Worm (Caenorhabditis elegans) whole organism, L4 larva: Measurements from ENCODE around the gene F39F10.5.
A peak's percentile ranks its signal among the peaks of the same experiment; 100 is the strongest.

ENCODE experiments used
- F10B5.3 ChIP-seq: sonication (generic microtip); optimal IDR thresholded peaks from 2 replicates; lab custom pipeline; 2016; ENCODE audit warnings: mild to moderate bottlenecking, missing genetic modification characterization, missing compliant biosample characterization
- F26F4.8 ChIP-seq: fragments of 200-800 bp; sonication (Bioruptor generic); conservative IDR thresholded peaks from 2 replicates; pipeline ENCODE4 v1.3.6; 2022; ENCODE audit warnings: missing genetic modification characterization, missing compliant biosample characterization
- F37D6.2 ChIP-seq: sonication (generic microtip); optimal IDR thresholded peaks from 2 replicates; lab custom pipeline; 2016; ENCODE audit warnings: mild to moderate bottlenecking, missing genetic modification characterization, missing compliant biosample characterization
- F49E8.2 ChIP-seq: sonication (generic microtip); optimal IDR thresholded peaks from 2 replicates; lab custom pipeline; 2016; ENCODE audit warnings: missing compliant biosample characterization, mild to moderate bottlenecking, missing genetic modification characterization, borderline replicate concordance
- R02D3.7 ChIP-seq: fragments of 150-350 bp; sonication (generic microtip); optimal IDR thresholded peaks from 3 replicates; lab custom pipeline; 2014; ENCODE audit warnings: missing biosample characterization, missing genetic modification characterization
- T20F7.1 ChIP-seq: fragments of 200-800 bp; sonication (Bioruptor generic); optimal IDR thresholded peaks from 2 replicates; lab custom pipeline; 2018; ENCODE audit warnings: mild to moderate bottlenecking, missing genetic modification characterization, missing compliant biosample characterization
- T26A8.4 ChIP-seq: fragments of 200-800 bp; sonication (Bioruptor generic); IDR thresholded peaks from 2 replicates; pipeline ENCODE4 v1.3.6; 2022; ENCODE audit warnings: missing genetic modification characterization, missing compliant biosample characterization
- Y5F2A.4 ChIP-seq: fragments of 200-800 bp; sonication (Bioruptor generic); optimal IDR thresholded peaks from 2 replicates; lab custom pipeline; 2018; ENCODE audit warnings: mild to moderate bottlenecking, missing genetic modification characterization, missing compliant biosample characterization
- aha-1 ChIP-seq: fragments of 150-350 bp; peaks from one replicate; lab custom pipeline; 2014; ENCODE audit warnings: missing biosample characterization, missing genetic modification characterization
- ceh-32 ChIP-seq: sonication (generic microtip); optimal IDR thresholded peaks from 2 replicates; lab custom pipeline; 2016; ENCODE audit warnings: mild to moderate bottlenecking, missing genetic modification characterization, missing compliant biosample characterization; ENCODE audit not compliant: poor library complexity
- daf-16 ChIP-seq, 3 experiments: sonication (generic microtip); optimal IDR thresholded peaks; 2 replicates each; lab custom pipeline; 2016 to 2017; ENCODE audit warnings: missing genetic modification characterization in 3 of 3, missing genetic modification reagents in 3 of 3, mild to moderate bottlenecking in 2 of 3, missing compliant biosample characterization in 2 of 3, missing biosample characterization in 1 of 3, moderate library complexity in 1 of 3
- daf-19 ChIP-seq: fragments of 200-800 bp; sonication (Bioruptor generic); conservative IDR thresholded peaks from 2 replicates; pipeline ENCODE4 v1.3.6; 2022; ENCODE audit warnings: missing genetic modification characterization, missing compliant biosample characterization
- dmd-6 ChIP-seq: fragments of 200-800 bp; sonication (Bioruptor generic); IDR thresholded peaks from 2 replicates; pipeline ENCODE4 v1.3.6; 2022; ENCODE audit warnings: missing genetic modification reagents, missing genetic modification characterization, missing compliant biosample characterization
- dve-1 ChIP-seq: sonication (generic microtip); optimal IDR thresholded peaks from 2 replicates; lab custom pipeline; 2017; ENCODE audit warnings: antibody characterized with exemption, mild to moderate bottlenecking, missing genetic modification characterization, missing compliant biosample characterization; ENCODE audit not compliant: insufficient read depth
- egl-27 ChIP-seq: sonication (generic microtip); optimal IDR thresholded peaks from 3 replicates; lab custom pipeline; 2017; ENCODE audit warnings: missing biosample characterization, missing genetic modification reagents, missing genetic modification characterization
- gei-8 ChIP-seq: fragments of 200-800 bp; sonication (Bioruptor generic); optimal IDR thresholded peaks from 2 replicates; lab custom pipeline; 2018; ENCODE audit warnings: mild to moderate bottlenecking, missing genetic modification characterization, missing compliant biosample characterization
- hif-1 ChIP-seq, 2 experiments: sonication (generic microtip); optimal IDR thresholded peaks; 2 replicates each; lab custom pipeline; 2016 to 2017; ENCODE audit warnings: missing compliant biosample characterization in 2 of 2, missing genetic modification characterization in 2 of 2, missing genetic modification reagents in 2 of 2, missing genotype in 2 of 2, mild to moderate bottlenecking in 1 of 2
- hlh-11 ChIP-seq: fragments of 200-800 bp; sonication (Bioruptor generic); optimal IDR thresholded peaks from 2 replicates; lab custom pipeline; 2018; ENCODE audit warnings: mild to moderate bottlenecking, missing genetic modification characterization, missing compliant biosample characterization
- hmg-1.1 ChIP-seq: fragments of 200-800 bp; sonication (Bioruptor generic); IDR thresholded peaks from 2 replicates; pipeline ENCODE4 v1.3.6; 2022; ENCODE audit warnings: missing genetic modification reagents, missing genetic modification characterization, missing compliant biosample characterization
- jun-1 ChIP-seq: fragments of 150-350 bp; optimal IDR thresholded peaks from 2 replicates; lab custom pipeline; 2014; ENCODE audit warnings: missing biosample characterization, missing genetic modification reagents, missing genetic modification characterization
- lin-1 ChIP-seq: fragments of 200-800 bp; sonication (Bioruptor generic); IDR thresholded peaks from 2 replicates; pipeline ENCODE4 v1.3.6; 2022; ENCODE audit warnings: missing genetic modification reagents, missing genetic modification characterization, missing compliant biosample characterization
- lin-13 ChIP-seq: fragments of 150-350 bp; optimal IDR thresholded peaks from 2 replicates; lab custom pipeline; 2014; ENCODE audit warnings: missing biosample characterization, missing genetic modification reagents, missing genetic modification characterization
- lin-29 ChIP-seq: fragments of 200-800 bp; sonication (Bioruptor generic); IDR thresholded peaks from 2 replicates; pipeline ENCODE4 v1.3.6; 2022; ENCODE audit warnings: missing genetic modification reagents, missing genetic modification characterization, missing compliant biosample characterization
- lin-39 ChIP-seq: fragments of 150-350 bp; optimal IDR thresholded peaks from 2 replicates; lab custom pipeline; 2014; ENCODE audit warnings: missing biosample characterization, missing genetic modification reagents, missing genetic modification characterization
- lir-3 ChIP-seq: sonication (generic microtip); optimal IDR thresholded peaks from 2 replicates; lab custom pipeline; 2016; ENCODE audit warnings: mild to moderate bottlenecking, missing genetic modification characterization, missing compliant biosample characterization
- lsy-2 ChIP-seq, 2 experiments: fragments of 150-350 bp in 1 of 2; sonication (generic microtip) in 1 of 2; optimal IDR thresholded peaks; 2 replicates each; lab custom pipeline; 2014 to 2017; ENCODE audit warnings: missing biosample characterization in 2 of 2, missing genetic modification characterization in 2 of 2
- mdl-1 ChIP-seq, 2 experiments: fragments of 150-350 bp in 1 of 2; sonication (generic microtip) in 1 of 2; optimal IDR thresholded peaks; 2 replicates each; lab custom pipeline; 2014 to 2017; ENCODE audit warnings: missing biosample characterization in 2 of 2, missing genetic modification characterization in 2 of 2
- mxl-2 ChIP-seq: fragments of 200-800 bp; sonication (Bioruptor generic); conservative IDR thresholded peaks from 2 replicates; pipeline ENCODE4 v1.3.6; 2022; ENCODE audit warnings: missing genetic modification reagents, missing genetic modification characterization, missing compliant biosample characterization
- mxl-3 ChIP-seq: fragments of 200-800 bp; sonication (Bioruptor generic); optimal IDR thresholded peaks from 2 replicates; lab custom pipeline; 2018; ENCODE audit warnings: mild to moderate bottlenecking, missing genetic modification characterization, missing compliant biosample characterization
- nhr-102 ChIP-seq: sonication (generic microtip); optimal IDR thresholded peaks from 2 replicates; lab custom pipeline; 2016; ENCODE audit warnings: mild to moderate bottlenecking, missing genetic modification characterization, moderate library complexity, missing compliant biosample characterization
- nhr-28 ChIP-seq: fragments of 150-350 bp; optimal IDR thresholded peaks from 2 replicates; lab custom pipeline; 2014; ENCODE audit warnings: missing biosample characterization, missing genetic modification characterization
- nhr-42 ChIP-seq: fragments of 200-800 bp; sonication (Bioruptor generic); IDR thresholded peaks from 2 replicates; pipeline ENCODE4 v1.3.6; 2022; ENCODE audit warnings: missing genetic modification characterization, missing compliant biosample characterization
- nhr-48 ChIP-seq: sonication (generic microtip); optimal IDR thresholded peaks from 2 replicates; lab custom pipeline; 2016; ENCODE audit warnings: mild to moderate bottlenecking, missing genetic modification characterization, missing compliant biosample characterization
- nhr-76 ChIP-seq: fragments of 150-350 bp; optimal IDR thresholded peaks from 2 replicates; lab custom pipeline; 2014; ENCODE audit warnings: missing biosample characterization, missing genetic modification characterization
- nhr-77 ChIP-seq: fragments of 150-350 bp; optimal IDR thresholded peaks from 2 replicates; lab custom pipeline; 2014; ENCODE audit warnings: missing biosample characterization, missing genetic modification characterization
- php-3 ChIP-seq: fragments of 200-800 bp; sonication (Bioruptor generic); IDR thresholded peaks from 2 replicates; pipeline ENCODE4 v1.3.6; 2022; ENCODE audit warnings: missing genetic modification reagents, missing genetic modification characterization, missing compliant biosample characterization
- rbr-2 ChIP-seq: sonication (generic microtip); optimal IDR thresholded peaks from 2 replicates; lab custom pipeline; 2016; ENCODE audit warnings: missing genotype, missing genetic modification characterization, missing compliant biosample characterization
- saeg-2 ChIP-seq: fragments of 200-800 bp; sonication (Bioruptor generic); IDR thresholded peaks from 2 replicates; pipeline ENCODE4 v1.3.6; 2022; ENCODE audit warnings: missing genetic modification reagents, missing genetic modification characterization, missing compliant biosample characterization
- sdz-12 ChIP-seq: fragments of 200-800 bp; sonication (Bioruptor generic); optimal IDR thresholded peaks from 2 replicates; lab custom pipeline; 2018; ENCODE audit warnings: mild to moderate bottlenecking, missing genetic modification characterization, missing compliant biosample characterization
- set-16 ChIP-seq: fragments of 200-800 bp; sonication (Bioruptor generic); IDR thresholded peaks from 2 replicates; pipeline ENCODE4 v1.3.6; 2022; ENCODE audit warnings: missing genetic modification reagents, missing genetic modification characterization, missing compliant biosample characterization
- skn-1 ChIP-seq: fragments of 150-350 bp; optimal IDR thresholded peaks from 2 replicates; lab custom pipeline; 2014; ENCODE audit warnings: missing biosample characterization, missing genetic modification characterization
- spr-3 ChIP-seq: fragments of 200-800 bp; sonication (Bioruptor generic); optimal IDR thresholded peaks from 2 replicates; lab custom pipeline; 2018; ENCODE audit warnings: mild to moderate bottlenecking, missing genetic modification characterization, missing compliant biosample characterization
- tag-97 ChIP-seq: fragments of 200-800 bp; sonication (Bioruptor generic); IDR thresholded peaks from 2 replicates; pipeline ENCODE4 v1.3.6; 2022; ENCODE audit warnings: missing genetic modification characterization, missing compliant biosample characterization
- tra-1 ChIP-seq: fragments of 200-800 bp; sonication (Bioruptor generic); IDR thresholded peaks from 2 replicates; pipeline ENCODE4 v1.3.6; 2022; ENCODE audit warnings: missing genetic modification reagents, missing genetic modification characterization, missing compliant biosample characterization
- vab-7 ChIP-seq: fragments of 200-800 bp; sonication (Bioruptor generic); IDR thresholded peaks from 2 replicates; pipeline ENCODE4 v1.3.6; 2022; ENCODE audit warnings: missing genetic modification reagents, missing genetic modification characterization, missing compliant biosample characterization
- zag-1 ChIP-seq: fragments of 150-350 bp; optimal IDR thresholded peaks from 2 replicates; lab custom pipeline; 2014; ENCODE audit warnings: missing biosample characterization, missing genetic modification characterization
- zfp-2 ChIP-seq: sonication (generic microtip); optimal IDR thresholded peaks from 2 replicates; lab custom pipeline; 2016; ENCODE audit warnings: mild to moderate bottlenecking, missing genetic modification characterization, missing compliant biosample characterization
- zfp-3 ChIP-seq: fragments of 200-800 bp; sonication (Bioruptor generic); conservative IDR thresholded peaks from 2 replicates; pipeline ENCODE4 v1.3.6; 2022; ENCODE audit warnings: missing genetic modification reagents, missing genetic modification characterization, missing compliant biosample characterization
- zip-11 ChIP-seq: fragments of 200-800 bp; sonication (Bioruptor generic); IDR thresholded peaks from 2 replicates; pipeline ENCODE4 v1.3.6; 2022; ENCODE audit warnings: missing genetic modification characterization, missing compliant biosample characterization
- zip-2 ChIP-seq: fragments of 150-350 bp; optimal IDR thresholded peaks from 2 replicates; lab custom pipeline; 2014; ENCODE audit warnings: missing biosample characterization, missing genetic modification characterization
- ztf-11 ChIP-seq: fragments of 150-350 bp; optimal IDR thresholded peaks from 2 replicates; lab custom pipeline; 2014; ENCODE audit warnings: missing biosample characterization, missing genetic modification characterization

Gene F39F10.5

DNA sequence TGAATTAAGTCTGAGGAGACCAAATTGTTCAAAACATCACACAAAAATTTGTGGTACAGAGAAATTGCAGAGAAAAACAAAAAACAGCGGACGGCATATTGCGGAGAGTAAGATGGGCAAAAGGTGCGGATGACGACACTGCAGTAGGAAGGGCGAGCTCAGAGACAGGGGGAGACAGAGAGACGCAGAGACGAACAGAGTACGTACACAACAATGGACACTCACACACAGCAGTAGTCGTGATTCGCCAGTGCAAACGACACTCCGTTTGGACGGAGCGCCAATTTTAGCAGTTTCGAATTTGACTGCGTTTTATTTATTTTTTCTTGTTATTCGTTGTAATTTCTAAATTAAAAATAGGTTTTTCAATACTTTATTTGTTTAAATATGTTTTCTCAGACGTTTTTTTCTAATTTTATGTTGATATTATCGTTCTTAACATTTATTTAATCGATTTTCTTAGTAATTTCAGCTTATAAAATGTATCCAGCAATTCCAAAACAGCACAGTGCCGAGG, 41.1 kb downstream of the F39F10.5 start, which contains the start of gene T20F7.1 (continued):
- no peak for TF ChIP-seq mxl-2 (GFP tag; lab: Robert Waterston, UW)
- TF ChIP-seq php-3 (GFP tag; lab: Robert Waterston, UW) = no peak
- TF ChIP-seq aha-1 = peak; percentile 82
- TF ChIP-seq lin-1 (GFP tag; lab: Robert Waterston, UW) = peak; percentile 38; the same call in 1 of the 2 replicates
- TF ChIP-seq nhr-102 (tag; lab: Kevin White, UChicago) = peak; percentile 6
- peak; percentile 86 for TF ChIP-seq hlh-11 (tag; lab: Kevin White, UChicago)
- no peak for TF ChIP-seq gei-8 (GFP tag; lab: Kevin White, UChicago)
- TF ChIP-seq nhr-76 (tag; lab: Kevin White, UChicago) = no peak
- TF ChIP-seq sdz-12 (GFP tag; lab: Kevin White, UChicago) = no peak
- TF ChIP-seq egl-27 (tag; lab: Kevin White, UChicago) = no peak
- no peak for TF ChIP-seq hif-1 (tag; optimal IDR thresholded peaks at IDR 0.05; lab: Kevin White, UChicago)
- TF ChIP-seq set-16 (GFP tag; lab: Robert Waterston, UW) = 0 out of 2 replicates have a peak, but pooled peaks have one; percentile 10
- TF ChIP-seq lin-29 (GFP tag; lab: Robert Waterston, UW) = no peak
- no peak for TF ChIP-seq zip-11 (GFP tag; lab: Robert Waterston, UW)
- TF ChIP-seq zag-1 (tag; lab: Kevin White, UChicago) = no peak
- no peak for TF ChIP-seq lin-39
- TF ChIP-seq lin-13 (GFP tag; lab: Kevin White, UChicago) = no peak
- TF ChIP-seq F49E8.2 (tag; lab: Kevin White, UChicago) = no peak
- peak; percentile 21 to 67 for TF ChIP-seq mdl-1 (tag; optimal IDR thresholded peaks at IDR 0.05; lab: Kevin White, UChicago)
- no peak for TF ChIP-seq nhr-77 (tag; lab: Kevin White, UChicago)
- TF ChIP-seq F10B5.3 (tag; lab: Kevin White, UChicago) = no peak
- no peak for TF ChIP-seq ceh-32
- TF ChIP-seq R02D3.7 (tag; lab: Kevin White, UChicago) = no peak
- peak; percentile 73 for TF ChIP-seq dmd-6 (GFP tag; lab: Robert Waterston, UW)
- no peak for TF ChIP-seq tag-97 (GFP tag; lab: Robert Waterston, UW)
- TF ChIP-seq F37D6.2 (tag; lab: Kevin White, UChicago) = peak; percentile 16
- TF ChIP-seq zfp-3 = no peak
- TF ChIP-seq daf-19 = no peak
- no peak for TF ChIP-seq saeg-2 (GFP tag; lab: Robert Waterston, UW)
- TF ChIP-seq jun-1 (tag; lab: Kevin White, UChicago) = no peak
- TF ChIP-seq dve-1 (tag; lab: Kevin White, UChicago) = no peak
- TF ChIP-seq spr-3 (GFP tag; lab: Kevin White, UChicago) = no peak
- no peak for TF ChIP-seq ztf-11
- no peak for TF ChIP-seq zfp-2
- TF ChIP-seq mxl-3 = peak; percentile 62
- peak in 1 of 2 experiments; percentile 87 for TF ChIP-seq daf-16 (GFP tag; optimal IDR thresholded peaks at IDR 0.05; lab: Kevin White, UChicago)
- TF ChIP-seq daf-16 (tag; optimal IDR thresholded peaks at IDR 0.05; lab: Kevin White, UChicago) = peak; percentile 84
- peak; percentile 90 for TF ChIP-seq hmg-1.1 (GFP tag; lab: Robert Waterston, UW)
- TF ChIP-seq Y5F2A.4 (GFP tag; lab: Kevin White, UChicago) = no peak
- no peak for TF ChIP-seq nhr-42 (GFP tag; lab: Robert Waterston, UW)
- 0 out of 2 replicates have a peak, but pooled peaks have one; percentile 24 for TF ChIP-seq T26A8.4 (GFP tag; lab: Robert Waterston, UW)
- no peak for TF ChIP-seq T20F7.1 (GFP tag; lab: Kevin White, UChicago)
- no peak for TF ChIP-seq zip-2 (tag; lab: Kevin White, UChicago)
- no peak for TF ChIP-seq skn-1 (tag; lab: Kevin White, UChicago)
- TF ChIP-seq vab-7 (GFP tag; lab: Robert Waterston, UW) = no peak
- TF ChIP-seq lir-3 (tag; lab: Kevin White, UChicago) = no peak
- no peak for TF ChIP-seq F26F4.8 (GFP tag; lab: Robert Waterston, UW)
- TF ChIP-seq lsy-2 (tag; optimal IDR thresholded peaks at IDR 0.05; lab: Kevin White, UChicago) = no peak
- peak; percentile 79 for TF ChIP-seq rbr-2
- TF ChIP-seq nhr-48 = no peak
- TF ChIP-seq nhr-28 (tag; lab: Kevin White, UChicago) = peak; percentile 60
- peak; percentile 42; the same call in 1 of the 2 replicates for TF ChIP-seq tra-1 (GFP tag; lab: Robert Waterston, UW)
